Fruit fly (Drosophila melanogaster) S2 (cell line): ENCODE results near the gene a10.

Experiments
- CG8478 ChIP-seq: fragments of >200 bp; optimal IDR thresholded peaks from 2 replicates; lab custom pipeline; 2018
- CTCF ChIP-seq, 2 experiments: fragments of >200 bp; optimal IDR thresholded peaks; 2 replicates each; lab custom pipeline; 2018

The a10 gene

DNA sequence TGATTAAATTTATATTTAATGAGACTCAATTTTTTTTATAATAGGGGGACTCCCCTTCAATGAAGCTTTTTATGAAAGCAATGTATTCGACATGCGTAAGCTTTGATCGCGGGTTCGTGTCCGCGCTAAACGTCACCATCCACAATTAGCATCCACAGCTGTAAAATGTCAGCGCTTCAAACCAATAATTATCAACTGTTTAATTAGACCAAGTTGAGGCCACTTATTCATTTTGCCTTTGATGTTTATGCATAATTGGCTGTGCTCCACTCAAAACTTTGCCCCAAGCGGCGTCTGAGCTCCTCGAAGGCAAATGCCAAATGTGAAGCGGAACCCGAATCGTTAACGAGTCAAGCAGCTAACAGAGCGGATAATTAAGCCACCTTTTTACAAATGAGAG, 38.0 kb downstream of the a10 start:
- no peak for TF ChIP-seq CG8478 (lab: Kevin White, UChicago)
- peak; percentile 19 to 23 for TF ChIP-seq CTCF (optimal IDR thresholded peaks at IDR 0.05; lab: Kevin White, UChicago)

DNA sequence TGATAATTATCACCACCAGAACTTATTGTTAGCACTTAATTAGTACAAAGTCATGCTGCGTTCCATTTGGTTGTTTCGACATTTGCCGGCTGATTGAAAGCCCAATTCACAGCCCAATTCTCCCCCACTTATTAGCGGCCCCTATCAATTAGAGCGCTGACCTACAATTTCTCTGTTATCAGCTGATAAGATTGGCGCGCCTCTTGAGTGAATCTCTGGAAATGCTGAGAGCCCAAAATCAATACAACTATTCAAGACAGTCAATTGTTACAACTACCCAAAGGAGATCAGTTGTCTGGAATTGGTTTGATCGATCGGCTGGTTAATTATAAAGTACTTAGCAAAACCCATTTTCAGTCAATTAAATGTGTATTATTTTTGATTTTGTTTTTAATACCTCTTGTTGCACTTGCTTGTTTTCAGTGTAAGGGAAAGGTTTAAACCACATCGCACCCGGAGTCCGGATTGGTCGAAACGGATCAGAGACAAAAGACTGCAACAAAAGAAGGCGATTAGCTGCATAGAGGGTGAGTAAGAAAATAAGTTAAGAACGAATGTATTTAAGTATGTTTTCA, 38.6 kb downstream of the a10 start:
- TF ChIP-seq CTCF (optimal IDR thresholded peaks at IDR 0.05; lab: Kevin White, UChicago) = no peak
- TF ChIP-seq CG8478 (lab: Kevin White, UChicago) = no peak

DNA sequence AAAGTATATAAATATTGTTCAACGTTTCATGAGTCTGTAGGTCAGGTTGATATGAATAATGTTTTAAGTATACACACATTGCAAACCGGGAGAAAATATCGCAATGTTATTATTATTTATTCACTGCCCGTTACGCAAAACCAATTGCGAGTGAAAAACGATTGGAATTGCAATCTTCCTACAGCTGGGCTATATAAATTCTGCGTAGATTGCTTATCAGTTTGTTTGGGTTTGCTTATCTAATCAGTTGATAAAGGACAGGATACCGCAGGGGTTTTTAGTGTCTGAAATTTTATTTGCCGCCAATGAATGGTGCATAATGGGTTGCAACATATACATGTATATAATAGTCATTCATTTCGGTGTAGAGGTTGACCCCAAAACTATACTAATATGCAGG, 39.5 kb downstream of the a10 start:
- no peak for TF ChIP-seq CTCF (optimal IDR thresholded peaks at IDR 0.05; lab: Kevin White, UChicago)
- TF ChIP-seq CG8478 (lab: Kevin White, UChicago) = no peak

DNA sequence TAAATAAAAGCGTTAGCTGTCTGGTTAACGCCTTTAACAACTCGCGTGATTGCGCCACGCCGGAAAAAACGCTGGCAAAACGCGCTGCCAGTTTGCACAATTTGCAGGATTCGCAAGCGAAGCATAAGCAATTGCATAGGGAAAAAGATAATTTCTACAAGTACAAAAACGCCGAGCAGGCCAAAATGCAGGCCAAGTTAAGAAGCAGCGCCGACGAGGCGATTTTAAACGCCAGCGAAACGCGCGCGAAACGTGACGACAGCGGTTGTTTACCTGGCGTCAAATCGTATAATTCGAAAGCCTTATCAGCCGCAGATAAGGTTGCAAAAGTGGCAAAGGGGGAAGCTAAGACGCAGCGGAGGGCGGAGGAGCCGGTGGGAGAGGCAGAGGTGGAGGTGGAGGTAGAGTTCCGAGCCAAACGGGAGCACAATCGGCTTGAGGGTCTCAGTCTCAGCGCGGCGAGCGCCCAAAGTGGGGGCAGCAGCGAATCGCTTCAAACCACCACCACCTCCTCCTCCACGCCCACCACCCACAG, 42.4 kb downstream of the a10 start:
- TF ChIP-seq CTCF (optimal IDR thresholded peaks at IDR 0.05; lab: Kevin White, UChicago) (no peak), CG8478 (lab: Kevin White, UChicago) (no peak)

DNA sequence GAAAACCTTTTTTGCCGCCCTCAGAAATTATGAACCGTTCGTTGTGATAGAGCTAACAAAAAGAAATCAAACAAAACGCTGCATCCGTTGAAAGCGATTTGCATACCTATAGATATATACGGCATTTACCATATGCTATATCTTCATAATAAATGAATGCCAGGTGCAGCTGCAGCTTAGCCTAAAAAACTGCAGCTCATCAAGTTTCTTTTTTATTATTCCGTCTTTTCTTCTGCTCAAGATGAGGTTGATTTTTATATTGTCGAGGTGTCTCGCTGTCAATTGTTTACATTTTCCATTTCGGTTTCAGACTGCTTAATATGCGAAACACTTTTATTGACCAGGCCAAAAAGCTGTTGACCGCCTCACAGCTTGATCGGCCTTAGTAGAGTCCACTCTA, 45.1 kb downstream of the a10 start:
- TF ChIP-seq CTCF (optimal IDR thresholded peaks at IDR 0.05; lab: Kevin White, UChicago) = no peak
- TF ChIP-seq CG8478 (lab: Kevin White, UChicago) = no peak

DNA sequence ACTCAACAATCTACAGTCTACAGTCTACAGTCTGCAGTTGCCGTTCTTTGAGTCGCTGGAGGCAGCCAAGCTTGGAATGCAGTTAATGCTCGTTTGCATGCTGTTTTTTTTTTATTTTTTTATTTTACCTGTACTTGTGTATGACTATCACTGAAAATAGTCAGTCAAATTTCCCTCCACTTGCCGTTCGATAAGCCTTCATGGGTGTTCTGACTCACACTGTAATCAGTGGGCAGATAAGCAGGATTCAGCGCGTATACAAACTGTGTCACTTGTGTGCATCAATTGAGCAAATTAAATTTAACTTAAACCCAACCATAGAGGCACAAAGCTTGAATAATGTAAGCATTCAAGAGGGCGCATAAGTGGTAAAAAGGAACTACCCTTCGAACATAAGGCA, 46.2 kb downstream of the a10 start:
- no peak for TF ChIP-seq CTCF (optimal IDR thresholded peaks at IDR 0.05; lab: Kevin White, UChicago)
- TF ChIP-seq CG8478 (lab: Kevin White, UChicago) = no peak

DNA sequence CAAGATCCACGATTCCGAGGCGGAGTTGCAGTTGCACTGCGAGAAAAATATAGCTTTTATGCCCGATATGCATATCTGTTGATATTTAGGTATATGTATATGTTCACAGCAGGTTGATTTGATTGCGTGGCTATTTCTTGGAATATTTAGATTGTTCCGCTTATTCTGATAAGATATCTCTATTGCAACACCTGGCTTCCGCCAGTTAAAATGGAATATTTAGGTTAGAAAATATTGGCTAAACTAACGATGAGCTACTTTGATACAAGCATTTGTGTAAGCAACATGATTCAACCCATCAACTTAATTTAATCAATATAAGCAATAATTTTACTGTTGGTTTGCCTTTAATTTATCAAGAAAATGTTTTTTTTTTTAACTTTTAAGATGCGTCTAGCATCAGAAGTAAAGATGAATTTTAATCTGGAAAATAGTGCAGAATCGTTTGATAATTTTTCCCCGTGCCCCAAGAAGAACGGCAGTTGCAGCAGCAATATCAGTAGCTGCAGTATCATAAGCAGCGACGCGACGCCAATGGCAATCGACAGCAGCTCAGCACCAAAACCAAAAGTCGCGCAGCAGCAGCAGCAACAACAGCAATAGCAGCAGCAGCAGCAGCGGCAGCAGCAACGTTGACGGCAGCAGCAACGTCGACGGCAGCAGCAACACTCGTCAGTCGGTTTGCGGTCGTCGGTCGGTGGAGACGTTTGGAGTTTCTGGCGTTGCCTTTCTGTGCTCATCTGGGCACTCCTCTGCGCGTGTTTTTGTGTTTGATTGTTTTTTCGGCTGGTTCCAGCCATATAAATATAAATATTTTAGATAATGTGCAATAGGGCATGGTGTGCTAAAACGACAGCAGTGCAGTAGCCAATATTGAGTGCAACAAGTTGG, 47.7 kb downstream of the a10 start:
- TF ChIP-seq CTCF (optimal IDR thresholded peaks at IDR 0.05; lab: Kevin White, UChicago) (no peak), CG8478 (lab: Kevin White, UChicago) (no peak)

DNA sequence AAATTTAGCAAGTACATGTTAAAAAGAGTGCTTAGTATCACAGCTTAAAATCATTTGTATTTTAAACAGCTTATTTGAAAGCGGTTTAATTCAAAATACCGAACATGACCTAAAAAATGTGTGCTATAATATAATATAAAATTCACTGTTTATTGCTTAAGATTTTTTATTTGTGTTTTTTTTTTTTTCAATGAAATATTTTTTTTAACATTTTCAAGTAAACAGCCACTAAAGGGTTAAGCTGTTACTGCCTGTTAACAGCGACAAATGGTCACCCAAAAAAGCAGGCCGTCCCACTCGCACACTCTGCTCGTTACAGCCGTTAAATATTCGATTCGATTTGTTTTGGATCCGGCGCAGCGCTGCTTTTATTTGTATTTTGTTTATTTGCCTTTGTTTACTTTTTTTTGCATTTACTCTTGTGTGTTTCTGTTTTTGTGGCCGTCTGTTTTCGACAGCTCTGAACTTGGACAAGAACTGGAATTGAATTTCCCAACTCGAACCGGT, 48.8 kb downstream of the a10 start:
- TF ChIP-seq CG8478 (lab: Kevin White, UChicago) (no peak), CTCF (optimal IDR thresholded peaks at IDR 0.05; lab: Kevin White, UChicago) (no peak)
